Worm (Caenorhabditis elegans) whole organism, mixed stage, embryonic: ENCODE data around the gene F42A9.6.

ENCODE experiments used
- ces-1 ChIP-seq: fragments of 150-350 bp; optimal IDR thresholded peaks from 2 replicates; lab custom pipeline; 2014; ENCODE audit warnings: missing biosample characterization, missing genetic modification reagents, missing genetic modification characterization
- cnd-1 ChIP-seq: fragments of 200-800 bp; sonication (Bioruptor generic); optimal IDR thresholded peaks from 2 replicates; lab custom pipeline; 2018; ENCODE audit warnings: mild to moderate bottlenecking, missing genetic modification characterization, missing compliant biosample characterization
- elt-1 ChIP-seq: sonication (generic microtip); optimal IDR thresholded peaks from 2 replicates; lab custom pipeline; 2017; ENCODE audit warnings: missing genetic modification characterization, mild to moderate bottlenecking, missing compliant biosample characterization, antibody characterized with exemption, moderate library complexity, borderline replicate concordance; ENCODE audit not compliant: insufficient read depth
- ham-2 ChIP-seq: fragments of 200-800 bp; sonication (Bioruptor generic); optimal IDR thresholded peaks from 2 replicates; lab custom pipeline; 2018; ENCODE audit warnings: mild to moderate bottlenecking, missing genetic modification characterization, missing compliant biosample characterization
- mep-1 ChIP-seq: fragments of 150-350 bp; optimal IDR thresholded peaks from 2 replicates; lab custom pipeline; 2017; ENCODE audit warnings: missing biosample characterization, missing genetic modification reagents, missing genetic modification characterization, inconsistent platforms
- nhr-2 ChIP-seq: fragments of 150-350 bp; optimal IDR thresholded peaks from 2 replicates; lab custom pipeline; 2014; ENCODE audit warnings: missing biosample characterization, missing genetic modification characterization
- nhr-28 ChIP-seq: fragments of 150-350 bp; optimal IDR thresholded peaks from 2 replicates; lab custom pipeline; 2014; ENCODE audit warnings: missing biosample characterization, missing genetic modification characterization
- nhr-76 ChIP-seq: sonication (generic microtip); optimal IDR thresholded peaks from 2 replicates; lab custom pipeline; 2017; ENCODE audit warnings: missing biosample characterization, missing genetic modification characterization
- snpc-4 ChIP-seq: fragments of 150-350 bp; optimal IDR thresholded peaks from 2 replicates; lab custom pipeline; 2014; ENCODE audit warnings: missing biosample characterization, missing genetic modification characterization
- unc-39 ChIP-seq: fragments of 150-350 bp; optimal IDR thresholded peaks from 2 replicates; lab custom pipeline; 2014; ENCODE audit warnings: missing biosample characterization, missing genetic modification characterization

- TF ChIP-seq nhr-76 (tag; lab: Kevin White, UChicago) (no peak), elt-1 (no peak), ces-1 (no peak), mep-1 (tag; lab: Kevin White, UChicago) (no peak), cnd-1 (tag; lab: Kevin White, UChicago) (no peak), ham-2 (no peak), nhr-28 (tag; lab: Kevin White, UChicago) (no peak), nhr-2 (tag; lab: Kevin White, UChicago) (no peak), unc-39 (tag; lab: Kevin White, UChicago) (no peak), snpc-4 (tag; lab: Kevin White, UChicago) (no peak)
Measured at ce11 chrIV:8638761-8639160, 29.7 kb downstream of the F42A9.6 start, which contains the start of gene F42A9.9.
